Worm (Caenorhabditis elegans) whole organism, L4 larva: ENCODE measurements around the gene srj-6.

Source experiments
- aly-2 ChIP-seq: sonication (generic microtip); optimal IDR thresholded peaks from 2 replicates; lab custom pipeline; 2018; ENCODE audit warnings: missing biosample characterization, missing genetic modification characterization
- ama-1 ChIP-seq: fragments of 150-350 bp; optimal IDR thresholded peaks from 2 replicates; lab custom pipeline; 2014; ENCODE audit warnings: inconsistent platforms, mixed read lengths
- ceh-28 ChIP-seq: fragments of 150-350 bp; optimal IDR thresholded peaks from 2 replicates; lab custom pipeline; 2014; ENCODE audit warnings: missing biosample characterization, missing genetic modification reagents, missing genetic modification characterization
- duxl-1 ChIP-seq: sonication (generic microtip); optimal IDR thresholded peaks from 2 replicates; lab custom pipeline; 2016; ENCODE audit warnings: mild to moderate bottlenecking, missing genetic modification characterization, moderate library complexity, missing compliant biosample characterization; ENCODE audit not compliant: poor library complexity
- unc-62 ChIP-seq, 3 experiments: fragments of 150-350 bp in 1 of 3; sonication (generic microtip); optimal IDR thresholded peaks in 2 of 3; peaks in 1 of 3; 1 replicate in 1 of 3; 2 replicates in 2 of 3; lab custom pipeline; 2014 to 2017; ENCODE audit warnings: missing biosample characterization in 3 of 3, missing genetic modification characterization in 3 of 3, missing genetic modification reagents in 3 of 3, missing genotype in 1 of 3
- ztf-11 ChIP-seq: fragments of 150-350 bp; optimal IDR thresholded peaks from 2 replicates; lab custom pipeline; 2014; ENCODE audit warnings: missing biosample characterization, missing genetic modification characterization

DNA sequence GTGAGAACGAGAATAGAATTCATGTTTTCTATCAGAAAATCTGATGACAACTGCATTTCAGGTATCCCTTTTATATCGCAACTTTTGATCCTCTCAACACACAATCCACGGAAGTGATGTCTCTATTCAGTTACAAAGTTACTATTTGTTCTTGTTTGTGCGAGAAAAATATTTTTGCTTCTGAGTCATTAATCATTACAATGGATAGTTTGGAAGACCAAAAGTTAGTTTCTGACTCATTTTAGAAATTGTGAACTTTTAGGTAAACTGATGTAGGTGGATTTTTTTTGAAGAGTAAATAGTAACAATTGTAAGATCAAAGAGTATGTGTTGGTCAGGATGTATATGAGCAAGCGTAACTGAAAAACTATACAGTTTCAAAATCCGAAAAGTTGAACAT is 44.6 kb downstream of the srj-6 start, which contains the start of gene srlf-36:
- TF ChIP-seq ceh-28 (tag; lab: Kevin White, UChicago) (no peak), ama-1 (no peak), ztf-11 (tag; lab: Kevin White, UChicago) (no peak), unc-62 (GFP tag; optimal IDR thresholded peaks at IDR 0.05 in 1 of 2; lab: Kevin White, UChicago) (no peak), unc-62 (tag; optimal IDR thresholded peaks at IDR 0.05; lab: Kevin White, UChicago) (no peak), aly-2 (no peak), duxl-1 (tag; lab: Kevin White, UChicago) (no peak)
